Worm (Caenorhabditis elegans) whole organism, L1 larva: ENCODE data around the gene peb-1.

Experiments
- Y116A8C.19 ChIP-seq: sonication (generic microtip); optimal IDR thresholded peaks from 2 replicates; lab custom pipeline; 2016; ENCODE audit warnings: missing compliant biosample characterization, missing genetic modification characterization, borderline replicate concordance
- alr-1 ChIP-seq: fragments of 200-800 bp; sonication (Bioruptor generic); optimal IDR thresholded peaks from 2 replicates; lab custom pipeline; 2018; ENCODE audit warnings: borderline replicate concordance, mild to moderate bottlenecking, missing genetic modification characterization, missing compliant biosample characterization
- blmp-1 ChIP-seq: fragments of 150-350 bp; optimal IDR thresholded peaks from 2 replicates; lab custom pipeline; 2014; ENCODE audit warnings: missing biosample characterization, missing genetic modification characterization
- ceh-88 ChIP-seq: fragments of 200-800 bp; sonication (Bioruptor generic); IDR thresholded peaks from 2 replicates; pipeline ENCODE4 v1.3.6; 2022; ENCODE audit warnings: missing genetic modification characterization, missing compliant biosample characterization
- ceh-90 ChIP-seq: sonication (generic microtip); optimal IDR thresholded peaks from 2 replicates; lab custom pipeline; 2016; ENCODE audit warnings: missing genetic modification characterization, missing compliant biosample characterization
- ces-1 ChIP-seq: fragments of 150-350 bp; optimal IDR thresholded peaks from 2 replicates; lab custom pipeline; 2014; ENCODE audit warnings: missing biosample characterization, missing genetic modification reagents, missing genetic modification characterization
- dsc-1 ChIP-seq: sonication (generic microtip); optimal IDR thresholded peaks from 2 replicates; lab custom pipeline; 2016; ENCODE audit warnings: mild to moderate bottlenecking, missing genetic modification characterization, missing compliant biosample characterization
- efl-1 ChIP-seq, 4 experiments: fragments of 150-350 bp; optimal IDR thresholded peaks in 3 of 4; peaks in 1 of 4; 1 replicate in 1 of 4; 2 replicates in 3 of 4; lab custom pipeline; 2014; ENCODE audit warnings: missing biosample characterization in 2 of 4, missing genetic modification characterization in 2 of 4, missing genetic modification reagents in 2 of 4
- egl-27 ChIP-seq, 2 experiments: fragments of 150-350 bp in 1 of 2; sonication (generic microtip); optimal IDR thresholded peaks; 3 replicates each; lab custom pipeline; 2017 to 2018; ENCODE audit warnings: missing biosample characterization in 2 of 2, missing genetic modification characterization in 2 of 2, missing genetic modification reagents in 2 of 2
- elt-3 ChIP-seq, 6 experiments: fragments of 150-350 bp in 1 of 6; sonication (generic microtip); optimal IDR thresholded peaks; 2 replicates each; lab custom pipeline; 2017 to 2018; ENCODE audit warnings: missing biosample characterization in 6 of 6, missing genetic modification characterization in 6 of 6, inconsistent platforms in 1 of 6
- grh-1 ChIP-seq: fragments of 200-800 bp; sonication (Bioruptor generic); IDR thresholded peaks from 2 replicates; pipeline ENCODE4 v1.3.6; 2022; ENCODE audit warnings: missing genetic modification reagents, missing genetic modification characterization, missing compliant biosample characterization
- irx-1 ChIP-seq: sonication (generic microtip); optimal IDR thresholded peaks from 2 replicates; lab custom pipeline; 2016; ENCODE audit warnings: missing genetic modification characterization, missing compliant biosample characterization
- jun-1 ChIP-seq: fragments of 150-350 bp; optimal IDR thresholded peaks from 2 replicates; lab custom pipeline; 2014; ENCODE audit warnings: missing biosample characterization, missing genetic modification reagents, missing genetic modification characterization
- lin-14 ChIP-seq: fragments of 200-800 bp; sonication (Bioruptor generic); optimal IDR thresholded peaks from 2 replicates; lab custom pipeline; 2018; ENCODE audit warnings: mild to moderate bottlenecking, missing genetic modification characterization, moderate library complexity, missing compliant biosample characterization
- lin-15B ChIP-seq: fragments of 150-350 bp; sonication (generic microtip); optimal IDR thresholded peaks from 3 replicates; lab custom pipeline; 2014; ENCODE audit warnings: missing biosample characterization, missing genetic modification characterization
- lir-3 ChIP-seq: sonication (generic microtip); optimal IDR thresholded peaks from 2 replicates; lab custom pipeline; 2016; ENCODE audit warnings: mild to moderate bottlenecking, missing genetic modification characterization, moderate library complexity, missing compliant biosample characterization; ENCODE audit not compliant: poor library complexity
- mab-9 ChIP-seq: fragments of 200-800 bp; sonication (Bioruptor generic); IDR thresholded peaks from 2 replicates; pipeline ENCODE4 v1.3.6; 2022; ENCODE audit warnings: missing genetic modification reagents, missing genetic modification characterization, missing compliant biosample characterization
- nhr-11 ChIP-seq: fragments of 150-350 bp; optimal IDR thresholded peaks from 2 replicates; lab custom pipeline; 2014; ENCODE audit warnings: missing biosample characterization, missing genetic modification characterization
- nhr-19 ChIP-seq: fragments of 200-800 bp; sonication (Bioruptor generic); conservative IDR thresholded peaks from 2 replicates; pipeline ENCODE4 v1.3.6; 2022; ENCODE audit warnings: missing genetic modification characterization, missing compliant biosample characterization
- nhr-20 ChIP-seq: sonication (generic microtip); optimal IDR thresholded peaks from 2 replicates; lab custom pipeline; 2016; ENCODE audit warnings: mild to moderate bottlenecking, missing genetic modification characterization, missing compliant biosample characterization
- nhr-28 ChIP-seq: fragments of 150-350 bp; optimal IDR thresholded peaks from 2 replicates; lab custom pipeline; 2014; ENCODE audit warnings: missing biosample characterization, missing genetic modification characterization
- nhr-85 ChIP-seq: sonication (generic microtip); peaks from one replicate; lab custom pipeline; 2016; ENCODE audit warnings: missing genetic modification characterization, inconsistent platforms, missing compliant biosample characterization
- pag-3 ChIP-seq: sonication (generic microtip); optimal IDR thresholded peaks from 2 replicates; lab custom pipeline; 2017; ENCODE audit warnings: missing genetic modification characterization, mild to moderate bottlenecking, missing compliant biosample characterization, antibody characterized with exemption, borderline replicate concordance; ENCODE audit not compliant: insufficient read depth
- pqm-1 ChIP-seq: sonication (generic microtip); optimal IDR thresholded peaks from 3 replicates; lab custom pipeline; 2017; ENCODE audit warnings: missing biosample characterization, missing genetic modification characterization
- rnt-1 ChIP-seq: sonication (generic microtip); optimal IDR thresholded peaks from 2 replicates; lab custom pipeline; 2016; ENCODE audit warnings: mild to moderate bottlenecking, missing genetic modification characterization, moderate library complexity, missing compliant biosample characterization
- snpc-4 ChIP-seq: fragments of 150-350 bp; optimal IDR thresholded peaks from 2 replicates; lab custom pipeline; 2014; ENCODE audit warnings: missing biosample characterization, missing genetic modification characterization
- sup-37 ChIP-seq: fragments of 200-800 bp; sonication (Bioruptor generic); optimal IDR thresholded peaks from 2 replicates; lab custom pipeline; 2018; ENCODE audit warnings: mild to moderate bottlenecking, missing genetic modification characterization, missing compliant biosample characterization
- swsn-7 ChIP-seq: sonication (generic microtip); optimal IDR thresholded peaks from 2 replicates; lab custom pipeline; 2016; ENCODE audit warnings: missing genetic modification characterization, missing compliant biosample characterization
- unc-130 ChIP-seq: fragments of 150-350 bp; optimal IDR thresholded peaks from 2 replicates; lab custom pipeline; 2017; ENCODE audit warnings: missing biosample characterization, missing genetic modification characterization, inconsistent platforms
- unc-86 ChIP-seq: sonication (generic microtip); optimal IDR thresholded peaks from 2 replicates; lab custom pipeline; 2016; ENCODE audit warnings: missing genetic modification characterization, missing compliant biosample characterization
- unc-98 ChIP-seq: fragments of 200-800 bp; sonication (Bioruptor generic); IDR thresholded peaks from 2 replicates; pipeline ENCODE4 v1.3.6; 2022; ENCODE audit warnings: missing genetic modification characterization, missing compliant biosample characterization
- vab-15 ChIP-seq: sonication (generic microtip); optimal IDR thresholded peaks from 2 replicates; lab custom pipeline; 2017; ENCODE audit warnings: missing genotype, mild to moderate bottlenecking, missing genetic modification characterization, missing compliant biosample characterization
- zag-1 ChIP-seq: fragments of 150-350 bp; optimal IDR thresholded peaks from 2 replicates; lab custom pipeline; 2014; ENCODE audit warnings: missing biosample characterization, missing genetic modification characterization

The peb-1 gene

ce11 chrX:2216242-2216641, 5.4 kb downstream of the peb-1 start:
- TF ChIP-seq alr-1 (no peak), efl-1 (optimal IDR thresholded peaks at IDR 0.05; lab: Kevin White, UChicago) (no peak), efl-1 (GFP tag; optimal IDR thresholded peaks at IDR 0.05 in 1 of 2; lab: Kevin White, UChicago) (peak in 1 of 2 experiments; percentile 7), pag-3 (tag; lab: Kevin White, UChicago) (peak; percentile 52), rnt-1 (peak; percentile 31)
- TF ChIP-seq, all 84 proteins: peak for 3

- TF ChIP-seq blmp-1 (peak; percentile 83), nhr-85 (tag; lab: Kevin White, UChicago) (peak; percentile 81), efl-1 (optimal IDR thresholded peaks at IDR 0.05; lab: Kevin White, UChicago) (no peak), efl-1 (GFP tag; optimal IDR thresholded peaks at IDR 0.05 in 1 of 2; lab: Kevin White, UChicago) (peak in 1 of 2 experiments; percentile 60), mab-9 (no peak), egl-27 (tag; optimal IDR thresholded peaks at IDR 0.05; lab: Kevin White, UChicago) (peak in 1 of 2 experiments; percentile 5), lin-14 (GFP tag; lab: Kevin White, UChicago) (peak; percentile 61), nhr-20 (tag; lab: Kevin White, UChicago) (no peak), grh-1 (peak; percentile 41; the same call in 1 of the 2 replicates)
Observed at ce11 chrX:2216662-2217061, 5.8 kb downstream of the peb-1 start.

- TF ChIP-seq unc-130 (tag; lab: Kevin White, UChicago) (no peak), vab-15 (tag; lab: Kevin White, UChicago) (no peak), blmp-1 (peak; percentile 98), irx-1 (tag; lab: Kevin White, UChicago) (no peak), jun-1 (no peak), swsn-7 (tag; lab: Kevin White, UChicago) (no peak), unc-98 (GFP tag; lab: Robert Waterston, UW) (no peak), ces-1 (no peak)
- TF ChIP-seq, all 84 proteins: peak for 1
Observed at ce11 chrX:2219006-2219405, 8.2 kb downstream of the peb-1 start.

ce11 chrX:2219453-2219852, 8.6 kb downstream of the peb-1 start:
- TF ChIP-seq lin-15B (tag; lab: Kevin White, UChicago) (no peak), unc-86 (tag; lab: Kevin White, UChicago) (no peak), snpc-4 (peak; percentile 61), irx-1 (tag; lab: Kevin White, UChicago) (no peak), rnt-1 (peak; percentile 27), ceh-88 (no peak)

ce11 chrX:2220850-2221249, 10.0 kb downstream of the peb-1 start, which contains the start of gene hex-1:
Gene hex-1, plus strand, starts transcription at chrX:2221150.
- TF ChIP-seq vab-15 (tag; lab: Kevin White, UChicago) (no peak), unc-86 (tag; lab: Kevin White, UChicago) (no peak), blmp-1 (no peak), ceh-90 (tag; lab: Kevin White, UChicago) (no peak), dsc-1 (tag; lab: Kevin White, UChicago) (no peak), Y116A8C.19 (tag; lab: Kevin White, UChicago) (no peak), lir-3 (tag; lab: Kevin White, UChicago) (no peak), zag-1 (tag; lab: Kevin White, UChicago) (no peak), sup-37 (no peak), nhr-19 (GFP tag; lab: Robert Waterston, UW) (no peak), nhr-28 (no peak), elt-3 (tag; optimal IDR thresholded peaks at IDR 0.05; lab: Kevin White, UChicago) (no peak), jun-1 (no peak), nhr-11 (tag; lab: Kevin White, UChicago) (no peak), rnt-1 (no peak), pqm-1 (tag; lab: Kevin White, UChicago) (no peak)
- TF ChIP-seq, all 84 proteins: peak for 0
